Worm (Caenorhabditis elegans): ENCODE measurements around the gene srx-73.

Gene srx-73

DNA sequence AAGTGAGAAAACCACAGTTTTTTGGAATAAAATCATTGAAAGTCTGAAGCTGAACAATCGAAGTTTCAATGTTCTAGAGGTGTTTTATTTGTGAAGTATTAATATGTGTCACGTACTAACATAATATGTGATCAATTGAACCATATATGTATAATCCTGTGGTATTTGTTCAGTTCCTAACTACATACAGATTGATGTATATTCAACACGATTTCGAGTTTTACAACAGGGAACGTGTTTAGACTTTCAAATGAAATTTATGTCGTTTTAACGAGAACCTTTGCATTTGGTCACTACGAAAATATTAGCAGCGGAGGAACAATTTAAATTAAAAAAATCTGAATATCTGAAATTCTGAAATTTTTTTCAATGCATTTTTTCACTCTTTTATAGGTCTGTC, 9.0 kb upstream of the srx-73 start, which contains the start of gene K03B4.8:
Gene K03B4.8 (minus strand): TSS at position 101 of the 400 bp plus-strand sequence.
- no peak for TF ChIP-seq ets-4 (tag; optimal IDR thresholded peaks at IDR 0.05)
- TF ChIP-seq syd-9 (tag; optimal IDR thresholded peaks at IDR 0.05) = no peak
- no peak for TF ChIP-seq madf-2 (tag; optimal IDR thresholded peaks at IDR 0.05)
- no peak for TF ChIP-seq hlh-13 (GFP tag; optimal IDR thresholded peaks at IDR 0.05)
- TF ChIP-seq pag-3 (tag; optimal IDR thresholded peaks at IDR 0.05; ENCODE audit: borderline replicate concordance) = no peak
- no peak for TF ChIP-seq ceh-18 (tag; optimal IDR thresholded peaks at IDR 0.05)
- TF ChIP-seq ceh-2 (tag; optimal IDR thresholded peaks at IDR 0.05) = no peak

DNA sequence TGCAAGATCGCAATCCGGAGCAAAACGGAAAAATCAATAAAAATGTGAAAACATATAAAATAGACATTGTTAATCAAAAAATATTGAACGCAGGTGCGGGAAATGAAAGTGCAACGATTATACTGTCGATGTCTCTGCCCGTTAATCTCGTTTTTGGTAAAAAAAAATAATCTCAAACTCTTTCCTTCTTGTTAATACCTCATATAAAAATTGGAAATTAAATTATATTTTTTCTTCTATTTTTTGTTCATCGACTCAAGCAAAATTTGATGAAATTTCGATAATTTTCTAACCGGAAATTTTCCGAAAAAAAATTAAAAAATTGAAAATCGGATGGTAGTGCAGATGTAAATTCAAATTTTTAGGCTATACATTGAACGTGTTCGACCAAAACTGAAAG, 6.9 kb upstream of the srx-73 start, which contains the start of gene K03B4.9:
Gene K03B4.9 (minus strand): TSS at position 101 of the 400 bp plus-strand sequence.
- TF ChIP-seq mec-3 (tag; optimal IDR thresholded peaks at IDR 0.05; ENCODE audit: borderline replicate concordance) (no peak), hlh-15 (tag; optimal IDR thresholded peaks at IDR 0.05) (no peak), elt-4 (tag; optimal IDR thresholded peaks at IDR 0.05) (no peak), nhr-11 (tag; optimal IDR thresholded peaks at IDR 0.05) (no peak), dve-1 (tag; optimal IDR thresholded peaks at IDR 0.05) (no peak), T23F11.4 (GFP tag; optimal IDR thresholded peaks at IDR 0.05) (no peak), sox-2 (GFP tag; IDR thresholded peaks at IDR 0.05) (no peak), C08G9.2 (tag; optimal IDR thresholded peaks at IDR 0.05) (no peak), ahr-1 (tag; optimal IDR thresholded peaks at IDR 0.05) (no peak), ama-1 (optimal IDR thresholded peaks at IDR 0.05) (no peak), F13H6.1 (tag; optimal IDR thresholded peaks at IDR 0.05) (no peak), ceh-2 (tag; optimal IDR thresholded peaks at IDR 0.05) (no peak), pag-3 (tag; optimal IDR thresholded peaks at IDR 0.05; ENCODE audit: borderline replicate concordance) (no peak), pha-2 (tag; optimal IDR thresholded peaks at IDR 0.05) (no peak), elt-2 (tag; optimal IDR thresholded peaks at IDR 0.05) (no peak), gmeb-2 (tag; optimal IDR thresholded peaks at IDR 0.05) (no peak)

DNA sequence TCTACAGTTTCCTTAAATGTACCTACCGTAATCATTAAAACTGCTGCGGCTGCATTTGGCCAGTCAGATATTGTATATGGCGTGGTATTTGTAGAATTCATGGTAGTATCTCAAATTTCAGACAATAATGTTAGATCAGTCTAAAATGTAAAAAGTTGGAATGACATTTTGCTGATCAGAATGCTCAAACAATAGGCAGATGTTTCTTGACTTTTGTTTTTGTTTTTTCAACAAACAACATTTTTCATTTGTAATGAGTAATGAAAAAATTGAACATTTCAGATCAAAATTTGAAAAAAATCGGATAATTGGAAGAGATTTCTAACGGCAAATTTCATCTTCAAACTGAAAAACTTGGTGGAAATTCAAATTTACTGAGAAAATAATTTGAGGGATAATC, 3.1 kb upstream of the srx-73 start, which contains the start of gene srx-77:
Gene srx-77 (minus strand): TSS at position 101 of the 400 bp plus-strand sequence.
- no peak for TF ChIP-seq pag-3 (tag; optimal IDR thresholded peaks at IDR 0.05; ENCODE audit: borderline replicate concordance)

DNA sequence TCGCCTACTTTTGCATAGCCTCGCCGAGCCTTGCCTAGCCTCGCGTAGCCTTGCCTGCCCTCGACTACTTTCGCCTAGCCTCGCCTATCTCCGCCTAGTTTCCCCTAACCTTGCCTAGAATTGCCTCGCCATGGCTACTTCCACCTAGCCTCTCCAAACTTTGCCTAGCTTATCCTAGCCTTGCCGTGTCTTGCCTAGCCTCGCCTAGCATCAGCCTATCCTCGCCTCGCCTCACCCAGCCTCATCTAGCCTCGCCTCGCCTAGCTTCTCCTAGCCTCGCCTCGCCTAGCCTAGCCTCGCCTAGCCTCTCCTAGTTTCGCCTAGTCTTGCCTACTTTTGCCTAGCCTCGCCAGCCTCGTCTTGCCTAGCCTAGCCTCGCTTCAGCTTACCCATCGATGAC, 1.5 kb upstream of the srx-73 start:
- TF ChIP-seq mec-3 (tag; optimal IDR thresholded peaks at IDR 0.05; ENCODE audit: borderline replicate concordance) = peak; percentile 42
- TF ChIP-seq pha-2 (tag; optimal IDR thresholded peaks at IDR 0.05) = no peak
- no peak for TF ChIP-seq unc-42 (tag; optimal IDR thresholded peaks at IDR 0.05)
- no peak for TF ChIP-seq ahr-1 (tag; optimal IDR thresholded peaks at IDR 0.05)
- no peak for TF ChIP-seq dmd-4 (tag; optimal IDR thresholded peaks at IDR 0.05; ENCODE audit: borderline replicate concordance)
- no peak for TF ChIP-seq dve-1 (tag; optimal IDR thresholded peaks at IDR 0.05)
- TF ChIP-seq pag-3 (tag; optimal IDR thresholded peaks at IDR 0.05; ENCODE audit: borderline replicate concordance) = no peak
- peak; percentile 43 for TF ChIP-seq hlh-6 (tag; optimal IDR thresholded peaks at IDR 0.05)
- TF ChIP-seq lin-11 (tag; optimal IDR thresholded peaks at IDR 0.05) = no peak
- TF ChIP-seq hlh-30 (tag; optimal IDR thresholded peaks at IDR 0.05; ENCODE audit: insufficient read depth) = no peak
- TF ChIP-seq nhr-232 (tag; optimal IDR thresholded peaks at IDR 0.05) = no peak
- peak; percentile 37 for TF ChIP-seq elt-4 (tag; optimal IDR thresholded peaks at IDR 0.05)
- TF ChIP-seq T23F11.4 (GFP tag; optimal IDR thresholded peaks at IDR 0.05) = no peak
- TF ChIP-seq fax-1 (tag; optimal IDR thresholded peaks at IDR 0.05) = no peak
- TF ChIP-seq lim-6 (tag; optimal IDR thresholded peaks at IDR 0.05) = no peak
- TF ChIP-seq ceh-6 (GFP tag; optimal IDR thresholded peaks at IDR 0.05) = no peak
- TF ChIP-seq syd-9 (tag; optimal IDR thresholded peaks at IDR 0.05) = no peak
- no peak for TF ChIP-seq ceh-19 (GFP tag; optimal IDR thresholded peaks at IDR 0.05)
- no peak for TF ChIP-seq ceh-31 (tag; optimal IDR thresholded peaks at IDR 0.05)
- no peak for TF ChIP-seq zip-5 (tag; optimal IDR thresholded peaks at IDR 0.05)
- no peak for TF ChIP-seq pha-4 (tag; optimal IDR thresholded peaks at IDR 0.05)
- no peak for TF ChIP-seq nfya-1 (tag; optimal IDR thresholded peaks at IDR 0.05)
- no peak for TF ChIP-seq ref-2 (tag; optimal IDR thresholded peaks at IDR 0.05)
- no peak for TF ChIP-seq ttx-3 (tag; optimal IDR thresholded peaks at IDR 0.05)
- TF ChIP-seq sox-4 (tag; optimal IDR thresholded peaks at IDR 0.05) = no peak
- no peak for TF ChIP-seq madf-2 (tag; optimal IDR thresholded peaks at IDR 0.05)
